Fruit fly (Drosophila melanogaster): ENCODE measurements around the gene CG32219.

- no peak for TF ChIP-seq CTCF (optimal IDR thresholded peaks at IDR 0.05)
- no peak for TF ChIP-seq CG8478 (optimal IDR thresholded peaks at IDR 0.05)
These were observed 43.2 kb downstream of the CG32219 start for dm6 chr3L:19907706-19908070.

Measured in S2 (cell line).